Worm (Caenorhabditis elegans) whole organism, L2 larva: ENCODE results near the gene K09C6.7.

Experiments used
- C34F6.9 ChIP-seq: fragments of 150-350 bp; optimal IDR thresholded peaks from 2 replicates; lab custom pipeline; 2014; ENCODE audit warnings: missing biosample characterization, missing genetic modification characterization
- F13H6.1 ChIP-seq: sonication (generic microtip); optimal IDR thresholded peaks from 2 replicates; lab custom pipeline; 2016; ENCODE audit warnings: missing genetic modification characterization, missing compliant biosample characterization
- R02D3.7 ChIP-seq: fragments of 150-350 bp; optimal IDR thresholded peaks from 2 replicates; lab custom pipeline; 2014; ENCODE audit warnings: missing biosample characterization, missing genetic modification characterization
- Y55F3AM.14 ChIP-seq: fragments of 200-800 bp; sonication (Bioruptor generic); optimal IDR thresholded peaks from 2 replicates; lab custom pipeline; 2018; ENCODE audit warnings: mild to moderate bottlenecking, missing genetic modification characterization, missing compliant biosample characterization
- aly-2 ChIP-seq: fragments of 150-350 bp; optimal IDR thresholded peaks from 2 replicates; lab custom pipeline; 2014; ENCODE audit warnings: missing biosample characterization, missing genetic modification characterization
- blmp-1 ChIP-seq: sonication (generic microtip); optimal IDR thresholded peaks from 2 replicates; lab custom pipeline; 2017; ENCODE audit warnings: missing genetic modification characterization, mild to moderate bottlenecking, missing compliant biosample characterization, antibody characterized with exemption, moderate library complexity; ENCODE audit not compliant: insufficient read depth
- ceh-16 ChIP-seq: fragments of 150-350 bp; optimal IDR thresholded peaks from 2 replicates; lab custom pipeline; 2014; ENCODE audit warnings: missing biosample characterization, missing genetic modification characterization
- crh-2 ChIP-seq: sonication (generic microtip); optimal IDR thresholded peaks from 2 replicates; lab custom pipeline; 2017; ENCODE audit warnings: missing biosample characterization, missing genetic modification characterization
- dmd-4 ChIP-seq: sonication (generic microtip); optimal IDR thresholded peaks from 2 replicates; lab custom pipeline; 2017; ENCODE audit warnings: missing biosample characterization, missing genetic modification characterization
- egl-27 ChIP-seq: sonication (generic microtip); optimal IDR thresholded peaks from 3 replicates; lab custom pipeline; 2017; ENCODE audit warnings: missing biosample characterization, missing genetic modification reagents, missing genetic modification characterization
- elt-1 ChIP-seq: fragments of 150-350 bp; optimal IDR thresholded peaks from 2 replicates; lab custom pipeline; 2014; ENCODE audit warnings: missing biosample characterization, missing genetic modification characterization
- elt-3 ChIP-seq: sonication (generic microtip); optimal IDR thresholded peaks from 2 replicates; lab custom pipeline; 2017; ENCODE audit warnings: missing biosample characterization, missing genetic modification characterization
- fos-1 ChIP-seq: fragments of 150-350 bp; optimal IDR thresholded peaks from 2 replicates; lab custom pipeline; 2014; ENCODE audit warnings: missing biosample characterization, missing genetic modification characterization
- lin-11 ChIP-seq: fragments of 150-350 bp; sonication (generic microtip); optimal IDR thresholded peaks from 2 replicates; lab custom pipeline; 2014; ENCODE audit warnings: missing biosample characterization, missing genetic modification characterization, inconsistent platforms, mixed read lengths
- lin-13 ChIP-seq: fragments of 150-350 bp; optimal IDR thresholded peaks from 2 replicates; lab custom pipeline; 2014; ENCODE audit warnings: missing biosample characterization, missing genetic modification reagents, missing genetic modification characterization
- lin-39 ChIP-seq: fragments of 150-350 bp; optimal IDR thresholded peaks from 2 replicates; lab custom pipeline; 2014; ENCODE audit warnings: missing biosample characterization, missing genetic modification reagents, missing genetic modification characterization
- lsy-2 ChIP-seq, 2 experiments: fragments of 150-350 bp in 1 of 2; sonication (generic microtip) in 1 of 2; optimal IDR thresholded peaks; 2 replicates each; lab custom pipeline; 2014 to 2017; ENCODE audit warnings: missing biosample characterization in 2 of 2, missing genetic modification characterization in 2 of 2
- mab-5 ChIP-seq: fragments of 150-350 bp; optimal IDR thresholded peaks from 2 replicates; lab custom pipeline; 2014; ENCODE audit warnings: missing biosample characterization, missing genetic modification characterization
- mbf-1 ChIP-seq: sonication (generic microtip); optimal IDR thresholded peaks from 2 replicates; lab custom pipeline; 2017; ENCODE audit warnings: missing biosample characterization, missing genetic modification characterization
- mdl-1 ChIP-seq, 2 experiments: fragments of 150-350 bp in 1 of 2; sonication (generic microtip) in 1 of 2; optimal IDR thresholded peaks; 2 replicates each; lab custom pipeline; 2017; ENCODE audit warnings: missing biosample characterization in 2 of 2, missing genetic modification characterization in 2 of 2
- nhr-10 ChIP-seq: sonication (generic microtip); optimal IDR thresholded peaks from 2 replicates; lab custom pipeline; 2017; ENCODE audit warnings: missing biosample characterization, missing genetic modification characterization
- nhr-11 ChIP-seq: fragments of 150-350 bp; optimal IDR thresholded peaks from 2 replicates; lab custom pipeline; 2014; ENCODE audit warnings: missing biosample characterization, missing genetic modification characterization
- nhr-12 ChIP-seq: fragments of 150-350 bp; optimal IDR thresholded peaks from 2 replicates; lab custom pipeline; 2014; ENCODE audit warnings: missing biosample characterization, missing genetic modification characterization
- nhr-21 ChIP-seq: fragments of 150-350 bp; optimal IDR thresholded peaks from 2 replicates; lab custom pipeline; 2014; ENCODE audit warnings: missing biosample characterization, missing genetic modification characterization
- nhr-23 ChIP-seq: fragments of 150-350 bp; optimal IDR thresholded peaks from 2 replicates; lab custom pipeline; 2014; ENCODE audit warnings: missing biosample characterization, missing genetic modification reagents, missing genetic modification characterization
- nhr-237 ChIP-seq: fragments of 150-350 bp; optimal IDR thresholded peaks from 2 replicates; lab custom pipeline; 2014; ENCODE audit warnings: missing biosample characterization, missing genetic modification characterization
- nhr-6 ChIP-seq: fragments of 150-350 bp; optimal IDR thresholded peaks from 2 replicates; lab custom pipeline; 2014; ENCODE audit warnings: missing biosample characterization, missing genetic modification characterization
- nhr-77 ChIP-seq: fragments of 150-350 bp; optimal IDR thresholded peaks from 2 replicates; lab custom pipeline; 2014; ENCODE audit warnings: missing biosample characterization, missing genetic modification characterization
- sem-4 ChIP-seq: fragments of 150-350 bp; optimal IDR thresholded peaks from 2 replicates; lab custom pipeline; 2014; ENCODE audit warnings: missing biosample characterization, missing genetic modification reagents, missing genetic modification characterization
- sma-3 ChIP-seq: sonication (generic microtip); optimal IDR thresholded peaks from 2 replicates; lab custom pipeline; 2016; ENCODE audit warnings: missing genetic modification reagents, missing genetic modification characterization, missing compliant biosample characterization
- sma-9 ChIP-seq, 2 experiments: fragments of 150-350 bp in 1 of 2; sonication (generic microtip) in 1 of 2; optimal IDR thresholded peaks; 2 replicates each; lab custom pipeline; 2014 to 2016; ENCODE audit warnings: missing genetic modification characterization in 2 of 2, mild to moderate bottlenecking in 1 of 2, missing biosample characterization in 1 of 2, missing compliant biosample characterization in 1 of 2, missing genetic modification reagents in 1 of 2, moderate library complexity in 1 of 2
- snpc-4 ChIP-seq: fragments of 150-350 bp; optimal IDR thresholded peaks from 2 replicates; lab custom pipeline; 2014; ENCODE audit warnings: missing biosample characterization, missing genetic modification characterization
- unc-39 ChIP-seq: fragments of 150-350 bp; optimal IDR thresholded peaks from 2 replicates; lab custom pipeline; 2014; ENCODE audit warnings: missing biosample characterization, missing genetic modification characterization
- unc-55 ChIP-seq: fragments of 150-350 bp; sonication (generic microtip); optimal IDR thresholded peaks from 3 replicates; lab custom pipeline; 2014; ENCODE audit warnings: missing biosample characterization, missing genetic modification reagents, missing genetic modification characterization
- unc-62 ChIP-seq: fragments of 150-350 bp; optimal IDR thresholded peaks from 2 replicates; lab custom pipeline; 2014; ENCODE audit warnings: missing biosample characterization, missing genetic modification reagents, missing genetic modification characterization
- ztf-11 ChIP-seq: sonication (generic microtip); optimal IDR thresholded peaks from 2 replicates; lab custom pipeline; 2017; ENCODE audit warnings: missing biosample characterization, missing genetic modification characterization
- ztf-4 ChIP-seq: fragments of 150-350 bp; optimal IDR thresholded peaks from 2 replicates; lab custom pipeline; 2014; ENCODE audit warnings: missing biosample characterization, missing genetic modification characterization

The K09C6.7 gene

DNA sequence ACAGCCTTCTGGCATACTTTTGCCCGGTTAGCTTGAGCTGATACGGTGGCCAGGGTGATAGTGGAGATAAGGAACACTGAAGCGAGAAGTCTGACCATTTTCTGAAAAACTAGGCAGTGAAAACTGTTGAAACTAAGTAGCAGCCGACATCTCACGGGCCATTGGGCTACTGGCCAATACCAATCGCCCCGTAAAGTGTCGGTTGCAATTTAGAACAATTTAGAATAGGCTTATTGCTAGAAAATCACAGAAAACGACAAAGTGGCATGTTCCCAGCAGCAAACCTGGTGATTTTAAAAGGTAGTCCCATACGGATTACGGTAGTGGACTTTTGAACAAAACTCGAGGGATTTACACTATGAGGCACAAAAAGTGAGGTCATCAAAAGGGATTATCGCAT, 32.1 kb upstream of the K09C6.7 start, which contains the start of gene T02B11.4:
Gene T02B11.4, minus strand, starts transcription at position 101 of the 400 bp plus-strand sequence.
- TF ChIP-seq nhr-10 (no peak), R02D3.7 (tag; lab: Kevin White, UChicago) (no peak), mbf-1 (tag; lab: Kevin White, UChicago) (no peak), nhr-77 (no peak), nhr-12 (tag; lab: Kevin White, UChicago) (no peak), unc-62 (no peak), nhr-237 (tag; lab: Kevin White, UChicago) (no peak), mab-5 (no peak), lin-13 (no peak), lsy-2 (tag; optimal IDR thresholded peaks at IDR 0.05; lab: Kevin White, UChicago) (no peak)

DNA sequence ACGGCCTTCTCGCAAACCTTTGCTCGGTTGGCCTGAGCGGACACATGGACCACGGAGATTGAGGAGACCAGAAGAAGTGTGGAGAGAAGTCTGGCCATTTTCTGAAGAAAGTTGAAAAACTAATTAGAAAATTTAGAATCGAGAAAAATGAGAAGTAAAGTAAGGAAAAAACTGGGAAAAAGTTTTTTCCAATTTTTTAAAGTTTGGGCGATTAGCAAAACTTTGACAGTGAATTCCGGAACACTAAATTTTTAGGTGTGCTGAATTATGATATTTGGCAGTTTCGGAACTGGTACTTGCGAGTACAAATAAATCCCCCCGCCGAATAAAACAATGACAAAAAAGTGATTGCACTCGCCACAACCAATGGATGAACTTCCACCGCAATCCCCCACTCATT, 27.8 kb upstream of the K09C6.7 start, which contains the start of gene T02B11.3:
Gene T02B11.3, minus strand, starts transcription at position 101 of the 400 bp plus-strand sequence.
- no peak for TF ChIP-seq egl-27 (tag; lab: Kevin White, UChicago)
- no peak for TF ChIP-seq dmd-4 (tag; lab: Kevin White, UChicago)
- no peak for TF ChIP-seq crh-2 (tag; lab: Kevin White, UChicago)
- TF ChIP-seq nhr-6 (tag; lab: Kevin White, UChicago): no peak
- TF ChIP-seq nhr-12 (tag; lab: Kevin White, UChicago): no peak
- no peak for TF ChIP-seq lin-39
- no peak for TF ChIP-seq nhr-77
- TF ChIP-seq lsy-2 (tag; optimal IDR thresholded peaks at IDR 0.05; lab: Kevin White, UChicago): no peak
- TF ChIP-seq fos-1: no peak
- TF ChIP-seq R02D3.7 (tag; lab: Kevin White, UChicago): no peak
- TF ChIP-seq nhr-21 (tag; lab: Kevin White, UChicago): no peak
- TF ChIP-seq blmp-1 (tag; lab: Kevin White, UChicago): no peak
- no peak for TF ChIP-seq nhr-237 (tag; lab: Kevin White, UChicago)
- no peak for TF ChIP-seq mab-5
- TF ChIP-seq sma-9 (GFP tag; optimal IDR thresholded peaks at IDR 0.05; lab: Kevin White, UChicago): no peak
- no peak for TF ChIP-seq sma-9 (tag; optimal IDR thresholded peaks at IDR 0.05; lab: Kevin White, UChicago)
- no peak for TF ChIP-seq elt-3 (tag; lab: Kevin White, UChicago)
- no peak for TF ChIP-seq elt-1 (tag; lab: Kevin White, UChicago)
- TF ChIP-seq sma-3 (GFP tag; lab: Kevin White, UChicago): no peak
- TF ChIP-seq sem-4 (tag; lab: Kevin White, UChicago): no peak
- no peak for TF ChIP-seq unc-55 (GFP tag; lab: Kevin White, UChicago)

DNA sequence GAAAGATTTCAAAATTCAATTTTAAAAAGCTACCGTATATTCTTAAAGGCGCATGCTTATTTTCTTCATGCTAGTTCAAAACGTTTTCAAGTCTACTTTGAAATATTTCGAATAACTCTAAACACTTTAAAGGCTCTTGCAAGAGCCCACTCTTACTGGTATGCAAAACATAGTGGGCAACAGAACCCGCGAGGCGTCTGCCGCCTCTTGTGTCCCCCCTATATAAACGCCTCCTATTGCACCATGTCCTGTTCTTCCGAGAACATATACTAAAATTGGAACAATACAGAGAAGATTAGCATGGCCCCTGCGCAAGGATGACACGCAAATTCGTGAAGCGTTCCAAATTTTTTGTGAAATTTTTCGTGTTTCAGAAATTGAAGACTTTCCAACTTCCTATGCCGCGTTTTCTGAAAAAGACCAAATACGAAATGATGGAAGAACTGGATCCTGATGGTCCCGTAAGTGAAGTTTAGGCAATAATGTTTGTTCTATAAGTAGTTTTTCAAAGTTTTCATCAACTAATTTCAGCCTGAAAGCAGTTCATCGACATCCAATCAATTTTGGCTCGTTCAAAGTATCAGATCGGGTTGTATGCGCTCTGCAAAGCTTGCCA, 20.1 kb upstream of the K09C6.7 start:
- TF ChIP-seq snpc-4 (tag; lab: Kevin White, UChicago): peak; percentile 88
- no peak for TF ChIP-seq unc-39 (tag; lab: Kevin White, UChicago)
- TF ChIP-seq, all 48 proteins: peak for 1

DNA sequence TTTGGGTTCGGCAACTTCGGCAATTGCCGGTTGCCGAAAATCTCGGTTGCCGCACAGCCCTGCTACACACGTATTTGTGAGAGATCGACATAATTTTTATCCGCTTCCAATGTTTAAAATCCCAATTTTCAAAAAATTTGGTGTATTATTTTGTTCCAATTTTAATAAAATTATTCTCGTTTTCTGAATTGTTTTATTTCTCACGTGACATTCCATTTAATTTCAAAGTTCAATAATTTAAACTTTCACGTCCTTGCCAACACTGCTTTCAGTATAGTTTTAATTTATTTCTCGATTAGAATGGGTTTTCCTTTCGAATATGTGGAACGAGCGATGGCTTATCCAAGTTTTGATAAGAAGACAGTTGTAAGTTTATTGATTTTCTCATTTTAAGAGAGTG, 17.7 kb upstream of the K09C6.7 start, which contains the start of gene K09C6.2:
Gene K09C6.2, plus strand, starts transcription at position 301 of the 400 bp plus-strand sequence.
- TF ChIP-seq unc-55 (GFP tag; lab: Kevin White, UChicago): no peak
- no peak for TF ChIP-seq fos-1
- no peak for TF ChIP-seq unc-62
- TF ChIP-seq ztf-11 (tag; lab: Kevin White, UChicago): no peak
- TF ChIP-seq egl-27 (tag; lab: Kevin White, UChicago): no peak
- TF ChIP-seq lin-13: no peak

DNA sequence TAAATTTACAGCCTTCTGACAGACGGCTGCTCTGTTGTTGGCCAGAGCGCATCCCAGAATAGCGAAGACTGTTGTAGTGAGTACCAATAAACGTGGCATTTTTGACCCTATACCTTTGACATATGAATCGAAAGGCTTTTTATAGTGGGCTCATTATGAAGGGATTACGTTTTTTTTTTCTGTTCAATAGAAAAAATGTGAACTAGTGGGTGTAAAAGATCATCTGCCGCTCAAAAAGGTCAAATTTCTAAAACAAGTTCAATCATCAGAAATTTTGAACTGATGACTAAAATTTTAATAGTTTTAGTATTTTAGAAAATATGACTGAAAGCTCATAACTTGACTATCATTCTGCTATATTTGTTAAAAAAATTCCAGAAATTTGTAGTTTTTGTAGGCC, 16.1 kb upstream of the K09C6.7 start, which contains the start of gene K09C6.9:
Gene K09C6.9, minus strand, starts transcription at position 101 of the 400 bp plus-strand sequence.
- TF ChIP-seq nhr-11 (no peak), dmd-4 (tag; lab: Kevin White, UChicago) (no peak), fos-1 (no peak), blmp-1 (tag; lab: Kevin White, UChicago) (no peak), lin-11 (tag; lab: Kevin White, UChicago) (no peak), ceh-16 (tag; lab: Kevin White, UChicago) (no peak), snpc-4 (tag; lab: Kevin White, UChicago) (no peak), nhr-12 (tag; lab: Kevin White, UChicago) (no peak)

DNA sequence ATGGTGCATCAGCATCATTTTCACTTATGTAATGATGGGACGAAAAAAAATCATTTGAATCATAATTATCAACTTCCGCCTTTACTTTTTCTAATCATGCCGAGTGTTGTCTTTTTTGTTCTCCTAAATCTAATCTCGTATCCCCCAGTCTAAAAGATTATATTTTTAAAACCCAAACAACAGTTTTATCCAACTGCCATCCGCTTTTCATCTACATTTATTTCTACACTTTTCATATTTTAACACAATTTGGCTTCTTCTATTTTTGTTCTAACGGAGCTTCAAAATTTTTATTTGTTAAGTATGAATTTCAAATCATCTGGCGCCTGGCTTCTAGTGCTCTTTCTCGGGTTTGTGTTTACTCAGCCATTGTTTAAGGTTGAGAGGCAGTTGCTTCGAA, 13.3 kb upstream of the K09C6.7 start, which contains the start of gene K09C6.3:
Gene K09C6.3, plus strand, starts transcription at position 301 of the 400 bp plus-strand sequence.
- TF ChIP-seq R02D3.7 (tag; lab: Kevin White, UChicago) (no peak), blmp-1 (tag; lab: Kevin White, UChicago) (no peak), aly-2 (tag; lab: Kevin White, UChicago) (no peak), lin-39 (no peak), snpc-4 (tag; lab: Kevin White, UChicago) (no peak), ztf-4 (no peak), fos-1 (no peak), egl-27 (tag; lab: Kevin White, UChicago) (no peak), sem-4 (tag; lab: Kevin White, UChicago) (no peak), Y55F3AM.14 (GFP tag; lab: Kevin White, UChicago) (no peak), C34F6.9 (tag; lab: Kevin White, UChicago) (no peak), unc-55 (GFP tag; lab: Kevin White, UChicago) (no peak), F13H6.1 (tag; lab: Kevin White, UChicago) (no peak), unc-39 (tag; lab: Kevin White, UChicago) (no peak), nhr-10 (no peak), mdl-1 (tag; optimal IDR thresholded peaks at IDR 0.05; lab: Kevin White, UChicago) (no peak), nhr-23 (no peak)
